Fruit fly (Drosophila melanogaster): ENCODE data around the gene geko.

dm6 chr3L:18102161-18102565 lies 37.0 kb upstream of the geko start:
- TF ChIP-seq CG16779 (tag; optimal IDR thresholded peaks at IDR 0.05) (no peak), CG10669 (GFP tag; optimal IDR thresholded peaks at IDR 0.05) (no peak), Eip93F (GFP tag; optimal IDR thresholded peaks at IDR 0.05) (no peak), Lpt (GFP tag; optimal IDR thresholded peaks at IDR 0.05) (no peak), Sox102F (GFP tag; optimal IDR thresholded peaks at IDR 0.05) (peak; percentile 11), Sox15 (GFP tag; optimal IDR thresholded peaks at IDR 0.05) (no peak), CG6163 (GFP tag; IDR thresholded peaks at IDR 0.05) (no peak), CG34406 (GFP tag; optimal IDR thresholded peaks at IDR 0.05) (no peak), CG4318 (GFP tag; optimal IDR thresholded peaks at IDR 0.05) (no peak), CG6854 (GFP tag; optimal IDR thresholded peaks at IDR 0.05) (no peak), Met (GFP tag; optimal IDR thresholded peaks at IDR 0.05) (peak; percentile 31)

Data from whole organism, prepupa.